Fruit fly (Drosophila melanogaster): ENCODE data around the gene CG33080.

Gene CG33080

DNA sequence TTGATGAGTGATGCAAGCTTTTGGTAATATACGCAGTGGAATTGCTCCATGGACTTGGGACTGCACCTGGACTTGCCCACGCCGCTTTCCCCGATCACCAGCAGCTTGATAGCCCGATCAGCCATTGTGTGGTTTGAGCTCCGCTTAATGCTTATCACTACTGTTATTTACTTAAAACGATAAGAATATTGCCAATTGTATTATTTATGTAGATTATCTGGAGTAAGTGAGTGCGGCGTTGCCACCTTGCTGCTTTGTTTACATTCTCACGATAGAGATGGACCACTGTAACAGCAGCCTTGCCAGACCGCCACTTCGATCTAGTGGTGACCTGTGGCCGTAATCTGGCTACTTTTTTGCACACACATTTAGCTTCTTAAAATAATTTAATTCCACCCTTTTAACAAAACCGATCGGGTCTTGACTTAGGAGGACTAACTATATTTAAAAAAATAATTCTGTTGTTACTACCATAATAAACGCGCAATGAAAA, 46.0 kb downstream of the CG33080 start, which contains the start of gene Rab18 (continued):
- 0 out of 3 replicates have a peak, but pooled peaks have one; percentile 19 for TF ChIP-seq ase (GFP tag; IDR thresholded peaks at IDR 0.05)
- TF ChIP-seq zfh2 (GFP tag; optimal IDR thresholded peaks at IDR 0.05) = peak; percentile 44
- TF ChIP-seq dmrt11E (tag; optimal IDR thresholded peaks at IDR 0.05) = no peak
- peak; percentile 31 for TF ChIP-seq grn (GFP tag; optimal IDR thresholded peaks at IDR 0.05)
- no peak for TF ChIP-seq CG4730 (GFP tag; IDR thresholded peaks at IDR 0.05)
- TF ChIP-seq dmrt99B (tag; optimal IDR thresholded peaks at IDR 0.05) = no peak
- peak; percentile 34 for TF ChIP-seq CG13624 (GFP tag; optimal IDR thresholded peaks at IDR 0.05)
- TF ChIP-seq H2.0 (GFP tag; IDR thresholded peaks at IDR 0.05) = peak; percentile 13; the same call in 1 of the 2 replicates
- peak; percentile 33 for TF ChIP-seq Hr3 (GFP tag; optimal IDR thresholded peaks at IDR 0.05)
- no peak for TF ChIP-seq CG32767 (GFP tag; IDR thresholded peaks at IDR 0.05)
- peak; percentile 20; the same call in 1 of the 2 replicates for TF ChIP-seq inv (GFP tag; IDR thresholded peaks at IDR 0.05; ENCODE audit: partially characterized antibody)
- no peak for TF ChIP-seq CG18599 (GFP tag; optimal IDR thresholded peaks at IDR 0.05)
- peak; percentile 49 for TF ChIP-seq pnt (GFP tag; optimal IDR thresholded peaks at IDR 0.05)
- TF ChIP-seq PHDP (tag; optimal IDR thresholded peaks at IDR 0.05) = no peak
- no peak for TF ChIP-seq pan (optimal IDR thresholded peaks at IDR 0.05)
- peak in 1 of 2 experiments; percentile 53 for TF ChIP-seq pan (GFP tag; optimal IDR thresholded peaks at IDR 0.05 in 1 of 2, IDR thresholded peaks at IDR 0.05 in 1 of 2)
- TF ChIP-seq CG13123 (GFP tag; optimal IDR thresholded peaks at IDR 0.05) = no peak
- TF ChIP-seq Oaz (GFP tag; IDR thresholded peaks at IDR 0.05) = no peak
- TF ChIP-seq CG10209 (GFP tag; optimal IDR thresholded peaks at IDR 0.05) = peak; percentile 3
- TF ChIP-seq sisA (GFP tag; IDR thresholded peaks at IDR 0.05) = peak; percentile 51
- peak; percentile 60 for TF ChIP-seq Dref (GFP tag; IDR thresholded peaks at IDR 0.05)
- peak; percentile 94 for TF ChIP-seq Ets65A (GFP tag)
- TF ChIP-seq prd (optimal IDR thresholded peaks at IDR 0.05) = no peak
- peak; percentile 63; the same call in 1 of the 3 replicates for TF ChIP-seq prd (GFP tag; IDR thresholded peaks at IDR 0.05)
- TF ChIP-seq vnd (GFP tag; IDR thresholded peaks at IDR 0.05; ENCODE audit: partially characterized antibody) = peak; percentile 35; the same call in 1 of the 3 replicates
- TF ChIP-seq lilli (GFP tag; optimal IDR thresholded peaks at IDR 0.05) = peak; percentile 42
- TF ChIP-seq CG2116 (GFP tag; optimal IDR thresholded peaks at IDR 0.05) = no peak
- no peak for TF ChIP-seq tna (GFP tag; IDR thresholded peaks at IDR 0.05; ENCODE audit: partially characterized antibody)
- TF ChIP-seq repo (GFP tag; optimal IDR thresholded peaks at IDR 0.05) = no peak
- TF ChIP-seq Med (GFP tag) = peak; percentile 87
- TF ChIP-seq phol (tag; optimal IDR thresholded peaks at IDR 0.05) = peak; percentile 34
- TF ChIP-seq Ets97D (GFP tag; optimal IDR thresholded peaks at IDR 0.05) = peak; percentile 23
- TF ChIP-seq MBD-R2 (GFP tag; IDR thresholded peaks at IDR 0.05) = peak; percentile 83
- 0 out of 2 replicates have a peak, but pooled peaks have one; percentile 26 for TF ChIP-seq cas (GFP tag; IDR thresholded peaks at IDR 0.05)
- peak in 1 of 2 experiments; percentile 26 for TF ChIP-seq chif (GFP tag; optimal IDR thresholded peaks at IDR 0.05)
- TF ChIP-seq trem (tag; optimal IDR thresholded peaks at IDR 0.05) = peak; percentile 8
- no peak for TF ChIP-seq twi (tag; optimal IDR thresholded peaks at IDR 0.05)
- peak; percentile 11 for TF ChIP-seq CG30020 (tag; optimal IDR thresholded peaks at IDR 0.05)
- TF ChIP-seq Ptx1 (GFP tag; IDR thresholded peaks at IDR 0.05) = peak; percentile 57
- no peak for TF ChIP-seq jing (GFP tag; optimal IDR thresholded peaks at IDR 0.05)
- peak; percentile 18 for TF ChIP-seq CG10654 (GFP tag; optimal IDR thresholded peaks at IDR 0.05)
- TF ChIP-seq sob (GFP tag; IDR thresholded peaks at IDR 0.05) = peak; percentile 13; the same call in 1 of the 2 replicates
- no peak for TF ChIP-seq BtbVII (GFP tag; optimal IDR thresholded peaks at IDR 0.05)
- peak; percentile 22 for TF ChIP-seq lab (GFP tag; optimal IDR thresholded peaks at IDR 0.05)
- TF ChIP-seq CG15514 (GFP tag; optimal IDR thresholded peaks at IDR 0.05) = peak; percentile 97
- TF ChIP-seq CG11456 (GFP tag; IDR thresholded peaks at IDR 0.05) = peak; percentile 75; the same call in 2 of the 3 replicates
- no peak for TF ChIP-seq CG16863 (GFP tag; optimal IDR thresholded peaks at IDR 0.05)
- TF ChIP-seq CG11093 (GFP tag; IDR thresholded peaks at IDR 0.05) = peak; percentile 14; the same call in 1 of the 3 replicates
- 0 out of 3 replicates have a peak, but pooled peaks have one; percentile 33 for TF ChIP-seq dysf (GFP tag; IDR thresholded peaks at IDR 0.05)
- no peak for TF ChIP-seq CG1233 (GFP tag; optimal IDR thresholded peaks at IDR 0.05)
- TF ChIP-seq Mrtf (GFP tag; IDR thresholded peaks at IDR 0.05) = peak; percentile 15; the same call in 1 of the 3 replicates

Data from whole organism, embryonic.